Fruit fly (Drosophila melanogaster) whole organism, pupa: ENCODE measurements around the gene Ncc69.

Experiments used
- CG10348 ChIP-seq: fragments of 200-800 bp; sonication (Bioruptor generic); IDR thresholded peaks from 2 replicates; pipeline ENCODE4 v1.3.6; 2022; ENCODE audit warnings: missing biosample characterization, missing genetic modification characterization
- CG34367 ChIP-seq: fragments of 200-800 bp; sonication (Bioruptor generic); optimal IDR thresholded peaks from 2 replicates; lab custom pipeline; 2018; ENCODE audit warnings: missing biosample characterization, mild to moderate bottlenecking, missing genetic modification characterization
- CG4496 ChIP-seq: fragments of 200-800 bp; sonication (Bioruptor generic); IDR thresholded peaks from 3 replicates; pipeline ENCODE4 v1.3.6; 2022; ENCODE audit warnings: missing biosample characterization, missing genetic modification characterization
- CG9948 ChIP-seq: fragments of 200-800 bp; sonication (Bioruptor generic); optimal IDR thresholded peaks from 2 replicates; lab custom pipeline; 2018; ENCODE audit warnings: missing biosample characterization, mild to moderate bottlenecking, missing genetic modification characterization, moderate library complexity
- Pif1A ChIP-seq: fragments of 200-800 bp; sonication (Bioruptor generic); optimal IDR thresholded peaks from 3 replicates; lab custom pipeline; 2016; ENCODE audit warnings: missing biosample characterization, missing genetic modification characterization
- fd96Ca ChIP-seq: fragments of 200-800 bp; sonication (Bioruptor generic); IDR thresholded peaks from 3 replicates; pipeline ENCODE4 v1.3.6; 2022; ENCODE audit warnings: missing biosample characterization, missing genetic modification characterization
- gl ChIP-seq: fragments of 200-800 bp; sonication (Bioruptor generic); optimal IDR thresholded peaks from 2 replicates; lab custom pipeline; 2018; ENCODE audit warnings: missing biosample characterization, mild to moderate bottlenecking, missing genetic modification characterization
- rn ChIP-seq: fragments of 200-800 bp; sonication (Bioruptor generic); IDR thresholded peaks from 2 replicates; pipeline ENCODE4 v1.3.6; 2022; ENCODE audit warnings: missing biosample characterization, missing genetic modification characterization

- TF ChIP-seq CG4496 (GFP tag; lab: Robert Waterston, UW) (no peak), CG10348 (GFP tag; lab: Robert Waterston, UW) (no peak), fd96Ca (GFP tag; lab: Robert Waterston, UW) (no peak), gl (tag; lab: Kevin White, UChicago) (no peak), CG9948 (tag; lab: Kevin White, UChicago) (no peak), Pif1A (GFP tag; lab: Kevin White, UChicago) (no peak), rn (GFP tag; lab: Robert Waterston, UW) (no peak), CG34367 (no peak)
Measured at dm6 chr3L:12374420-12374819, 16.8 kb downstream of the Ncc69 start.
